Worm (Caenorhabditis elegans) whole organism, young adult: ENCODE measurements around the gene F12A10.1.

ENCODE experiments used
- B0019.2 ChIP-seq: fragments of 200-800 bp; sonication (Bioruptor generic); conservative IDR thresholded peaks from 2 replicates; pipeline ENCODE4 v1.3.6; 2022; ENCODE audit warnings: missing genetic modification reagents, missing genetic modification characterization, missing compliant biosample characterization
- D2030.7 ChIP-seq: fragments of 200-800 bp; sonication (Bioruptor generic); IDR thresholded peaks from 2 replicates; pipeline ENCODE4 v1.3.6; 2022; ENCODE audit warnings: missing genetic modification reagents, missing genetic modification characterization, missing compliant biosample characterization
- F10E7.11 ChIP-seq: sonication (generic microtip); optimal IDR thresholded peaks from 2 replicates; lab custom pipeline; 2017; ENCODE audit warnings: mild to moderate bottlenecking, missing genetic modification characterization, moderate library complexity, missing compliant biosample characterization
- F23B12.7 ChIP-seq: sonication (generic microtip); optimal IDR thresholded peaks from 2 replicates; lab custom pipeline; 2017; ENCODE audit warnings: missing genetic modification characterization, mild to moderate bottlenecking, missing compliant biosample characterization, antibody characterized with exemption, moderate library complexity; ENCODE audit not compliant: insufficient read depth
- F33H1.4 ChIP-seq: fragments of 200-800 bp; sonication (Bioruptor generic); IDR thresholded peaks from 2 replicates; pipeline ENCODE4 v1.3.6; 2022; ENCODE audit warnings: missing genetic modification reagents, missing genetic modification characterization, missing compliant biosample characterization
- F49E8.2 ChIP-seq: sonication (generic microtip); optimal IDR thresholded peaks from 3 replicates; lab custom pipeline; 2017; ENCODE audit warnings: missing genetic modification characterization, mild to moderate bottlenecking, missing compliant biosample characterization, antibody characterized with exemption, moderate library complexity; ENCODE audit not compliant: insufficient read depth
- F52B5.7 ChIP-seq: sonication (generic microtip); optimal IDR thresholded peaks from 2 replicates; lab custom pipeline; 2016; ENCODE audit warnings: mild to moderate bottlenecking, missing genetic modification characterization, missing compliant biosample characterization
- F57A8.1 ChIP-seq: fragments of 200-800 bp; sonication (Bioruptor generic); optimal IDR thresholded peaks from 2 replicates; lab custom pipeline; 2018; ENCODE audit warnings: mild to moderate bottlenecking, missing genetic modification characterization, moderate library complexity, missing compliant biosample characterization
- K12H6.12 ChIP-seq: fragments of 200-800 bp; sonication (Bioruptor generic); optimal IDR thresholded peaks from 2 replicates; lab custom pipeline; 2018; ENCODE audit warnings: mild to moderate bottlenecking, missing genetic modification characterization, missing compliant biosample characterization
- T26A5.8 ChIP-seq: sonication (generic microtip); optimal IDR thresholded peaks from 2 replicates; lab custom pipeline; 2016; ENCODE audit warnings: missing genetic modification characterization, missing compliant biosample characterization
- Y53F4B.3 ChIP-seq: fragments of 200-800 bp; sonication (Bioruptor generic); IDR thresholded peaks from 2 replicates; pipeline ENCODE4 v1.3.6; 2022; ENCODE audit warnings: missing genetic modification reagents, missing genetic modification characterization, missing compliant biosample characterization
- Y67H2A.10 ChIP-seq: fragments of 200-800 bp; sonication (Bioruptor generic); conservative IDR thresholded peaks from 2 replicates; pipeline ENCODE4 v1.3.6; 2022; ENCODE audit warnings: missing genetic modification reagents, missing genetic modification characterization, missing compliant biosample characterization
- ZK185.1 ChIP-seq: sonication (generic microtip); optimal IDR thresholded peaks from 2 replicates; lab custom pipeline; 2016; ENCODE audit warnings: mild to moderate bottlenecking, missing genetic modification characterization, missing compliant biosample characterization; ENCODE audit not compliant: poor library complexity, severe bottlenecking
- athp-1 ChIP-seq: sonication (generic microtip); optimal IDR thresholded peaks from 2 replicates; lab custom pipeline; 2017; ENCODE audit warnings: mild to moderate bottlenecking, missing genetic modification characterization, missing compliant biosample characterization
- attf-5 ChIP-seq: fragments of 200-800 bp; sonication (Bioruptor generic); optimal IDR thresholded peaks from 2 replicates; lab custom pipeline; 2018; ENCODE audit warnings: mild to moderate bottlenecking, missing genetic modification characterization, missing compliant biosample characterization
- bed-1 ChIP-seq: fragments of 200-800 bp; sonication (Bioruptor generic); IDR thresholded peaks from 2 replicates; pipeline ENCODE4 v1.3.6; 2022; ENCODE audit warnings: missing genetic modification reagents, missing genetic modification characterization, missing compliant biosample characterization
- cebp-2 ChIP-seq: fragments of 200-800 bp; sonication (Bioruptor generic); IDR thresholded peaks from 2 replicates; pipeline ENCODE4 v1.3.6; 2022; ENCODE audit warnings: missing genetic modification characterization, missing compliant biosample characterization
- ceh-91 ChIP-seq: fragments of 200-800 bp; sonication (Bioruptor generic); IDR thresholded peaks from 2 replicates; pipeline ENCODE4 v1.3.6; 2022; ENCODE audit warnings: missing genetic modification reagents, missing genetic modification characterization, missing compliant biosample characterization
- die-1 ChIP-seq: sonication (generic microtip); optimal IDR thresholded peaks from 2 replicates; lab custom pipeline; 2016; ENCODE audit warnings: missing genotype, mild to moderate bottlenecking, missing genetic modification characterization, missing compliant biosample characterization
- dox-1 ChIP-seq: fragments of 200-800 bp; sonication (Bioruptor generic); IDR thresholded peaks from 2 replicates; pipeline ENCODE4 v1.3.6; 2022; ENCODE audit warnings: missing genetic modification reagents, missing genetic modification characterization, missing compliant biosample characterization
- egl-44 ChIP-seq: fragments of 200-800 bp; sonication (Bioruptor generic); IDR thresholded peaks from 2 replicates; pipeline ENCODE4 v1.3.6; 2022; ENCODE audit warnings: missing genetic modification reagents, missing genetic modification characterization, missing compliant biosample characterization
- egrh-3 ChIP-seq: fragments of 200-800 bp; sonication (Bioruptor generic); IDR thresholded peaks from 2 replicates; pipeline ENCODE4 v1.3.6; 2022; ENCODE audit warnings: missing genetic modification reagents, missing genetic modification characterization, missing compliant biosample characterization
- ets-4 ChIP-seq: fragments of 200-800 bp; sonication (Bioruptor generic); optimal IDR thresholded peaks from 2 replicates; lab custom pipeline; 2018; ENCODE audit warnings: mild to moderate bottlenecking, missing genetic modification characterization, missing compliant biosample characterization
- hlh-12 ChIP-seq: sonication (generic microtip); optimal IDR thresholded peaks from 2 replicates; lab custom pipeline; 2016; ENCODE audit warnings: missing genetic modification characterization, missing compliant biosample characterization
- hsf-1 ChIP-seq: fragments of 200-800 bp; sonication (Bioruptor generic); IDR thresholded peaks from 2 replicates; pipeline ENCODE4 v1.3.6; 2022; ENCODE audit warnings: missing genetic modification reagents, missing genetic modification characterization, missing compliant biosample characterization
- lag-1 ChIP-seq: fragments of 200-800 bp; sonication (Bioruptor generic); IDR thresholded peaks from 2 replicates; pipeline ENCODE4 v1.3.6; 2022; ENCODE audit warnings: missing genetic modification reagents, missing genetic modification characterization, missing compliant biosample characterization
- let-526 ChIP-seq: fragments of 200-800 bp; sonication (Bioruptor generic); IDR thresholded peaks from 2 replicates; pipeline ENCODE4 v1.3.6; 2022; ENCODE audit warnings: missing genetic modification reagents, missing genetic modification characterization, missing compliant biosample characterization
- lin-26 ChIP-seq: fragments of 200-800 bp; sonication (Bioruptor generic); IDR thresholded peaks from 2 replicates; pipeline ENCODE4 v1.3.6; 2022; ENCODE audit warnings: missing genetic modification reagents, missing genetic modification characterization, missing compliant biosample characterization
- lir-1 ChIP-seq: fragments of 200-800 bp; sonication (Bioruptor generic); conservative IDR thresholded peaks from 2 replicates; pipeline ENCODE4 v1.3.6; 2022; ENCODE audit warnings: missing genetic modification reagents, missing genetic modification characterization, missing compliant biosample characterization
- lsl-1 ChIP-seq: fragments of 200-800 bp; sonication (Bioruptor generic); optimal IDR thresholded peaks from 2 replicates; lab custom pipeline; 2018; ENCODE audit warnings: mild to moderate bottlenecking, missing genetic modification characterization, moderate library complexity, missing compliant biosample characterization
- madf-6 ChIP-seq: fragments of 200-800 bp; sonication (Bioruptor generic); IDR thresholded peaks from 2 replicates; pipeline ENCODE4 v1.3.6; 2022; ENCODE audit warnings: missing genetic modification reagents, missing genetic modification characterization, missing compliant biosample characterization
- mes-4 ChIP-seq: sonication (generic microtip); optimal IDR thresholded peaks from 2 replicates; lab custom pipeline; 2016; ENCODE audit warnings: missing genotype, missing genetic modification characterization, missing compliant biosample characterization
- nfya-2 ChIP-seq: fragments of 200-800 bp; sonication (Bioruptor generic); IDR thresholded peaks from 2 replicates; pipeline ENCODE4 v1.3.6; 2022; ENCODE audit warnings: missing genetic modification reagents, missing genetic modification characterization, missing compliant biosample characterization
- nfyb-1 ChIP-seq: fragments of 200-800 bp; sonication (Bioruptor generic); IDR thresholded peaks from 2 replicates; pipeline ENCODE4 v1.3.6; 2022; ENCODE audit warnings: missing genetic modification reagents, missing genetic modification characterization, missing compliant biosample characterization
- nhr-120 ChIP-seq: fragments of 200-800 bp; sonication (Bioruptor generic); IDR thresholded peaks from 2 replicates; pipeline ENCODE4 v1.3.6; 2022; ENCODE audit warnings: missing genetic modification characterization, missing compliant biosample characterization
- rec-8 ChIP-seq, 2 experiments: sonication (generic microtip); optimal IDR thresholded peaks; 2 replicates each; lab custom pipeline; 2016; ENCODE audit warnings: mild to moderate bottlenecking in 2 of 2, missing genetic modification characterization in 2 of 2, missing genetic modification reagents in 2 of 2, missing genotype in 2 of 2, missing biosample characterization in 1 of 2, missing compliant biosample characterization in 1 of 2, moderate library complexity in 1 of 2
- repo-1 ChIP-seq: sonication (generic microtip); optimal IDR thresholded peaks from 2 replicates; lab custom pipeline; 2017; ENCODE audit warnings: mild to moderate bottlenecking, missing genetic modification characterization, missing compliant biosample characterization
- sdz-38 ChIP-seq: sonication (generic microtip); optimal IDR thresholded peaks from 2 replicates; lab custom pipeline; 2016; ENCODE audit warnings: missing genotype, missing genetic modification characterization, missing compliant biosample characterization
- sea-2 ChIP-seq: fragments of 200-800 bp; sonication (Bioruptor generic); IDR thresholded peaks from 2 replicates; pipeline ENCODE4 v1.3.6; 2022; ENCODE audit warnings: missing genetic modification characterization, missing compliant biosample characterization
- snpc-4 ChIP-seq, 5 experiments: fragments of 150-350 bp in 1 of 5; sonication (generic microtip) in 4 of 5; optimal IDR thresholded peaks; 2 replicates each; lab custom pipeline; 2014 to 2018; ENCODE audit warnings: missing genetic modification characterization in 5 of 5, missing biosample characterization in 3 of 5, antibody characterized with exemption in 2 of 5, mild to moderate bottlenecking in 2 of 5, missing compliant biosample characterization in 2 of 5, missing genotype in 2 of 5, moderate library complexity in 2 of 5, missing genetic modification reagents in 1 of 5
- somi-1 ChIP-seq: fragments of 200-800 bp; sonication (Bioruptor generic); optimal IDR thresholded peaks from 2 replicates; lab custom pipeline; 2018; ENCODE audit warnings: mild to moderate bottlenecking, missing genetic modification characterization, missing compliant biosample characterization
- tbx-9 ChIP-seq: sonication (generic microtip); optimal IDR thresholded peaks from 2 replicates; lab custom pipeline; 2016; ENCODE audit warnings: borderline replicate concordance, missing genetic modification characterization, inconsistent platforms, missing compliant biosample characterization
- ztf-26 ChIP-seq: sonication (generic microtip); optimal IDR thresholded peaks from 2 replicates; lab custom pipeline; 2017; ENCODE audit warnings: missing genetic modification characterization, missing compliant biosample characterization
- ztf-6 ChIP-seq: fragments of 200-800 bp; sonication (Bioruptor generic); IDR thresholded peaks from 2 replicates; pipeline ENCODE4 v1.3.6; 2022; ENCODE audit warnings: missing genetic modification reagents, missing genetic modification characterization, missing compliant biosample characterization

F12A10.1 gene

DNA sequence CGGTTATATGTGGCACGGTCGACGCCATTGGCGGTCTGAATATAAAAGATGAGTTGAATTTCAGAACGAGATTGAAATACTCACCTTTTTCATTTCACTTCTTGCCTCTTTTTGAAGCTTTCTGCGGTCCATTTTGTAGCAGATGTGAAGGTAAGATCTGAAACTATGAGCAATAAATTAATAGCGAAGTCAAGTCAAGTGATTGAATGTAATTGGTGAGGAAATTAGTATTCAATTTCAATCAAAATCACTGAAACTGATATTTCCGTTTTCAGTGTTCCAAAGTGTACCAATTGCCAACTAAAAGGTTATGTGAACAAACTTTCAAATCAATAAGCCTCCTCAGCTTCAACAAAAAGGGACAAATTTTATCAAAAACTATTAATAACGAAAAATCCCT lies 45.3 kb downstream of the F12A10.1 start, which contains the start of gene C17C3.24:
Gene C17C3.24 (minus strand): TSS at position 101 of the 400 bp plus-strand sequence.
- TF ChIP-seq K12H6.12 (tag; lab: Kevin White, UChicago) (no peak), egrh-3 (no peak), snpc-4 (GFP tag; optimal IDR thresholded peaks at IDR 0.05; lab: Kevin White, UChicago) (no peak), snpc-4 (tag; optimal IDR thresholded peaks at IDR 0.05; lab: Kevin White, UChicago) (no peak), lir-1 (GFP tag; lab: Robert Waterston, UW) (no peak), dox-1 (no peak), Y53F4B.3 (GFP tag; lab: Robert Waterston, UW) (no peak), madf-6 (GFP tag; lab: Robert Waterston, UW) (no peak), D2030.7 (no peak), F57A8.1 (GFP tag; lab: Kevin White, UChicago) (no peak), lag-1 (GFP tag; lab: Robert Waterston, UW) (no peak), let-526 (GFP tag; lab: Robert Waterston, UW) (no peak), bed-1 (GFP tag; lab: Robert Waterston, UW) (no peak), cebp-2 (GFP tag; lab: Robert Waterston, UW) (no peak), hlh-12 (tag; lab: Kevin White, UChicago) (no peak), T26A5.8 (tag; lab: Kevin White, UChicago) (no peak)

DNA sequence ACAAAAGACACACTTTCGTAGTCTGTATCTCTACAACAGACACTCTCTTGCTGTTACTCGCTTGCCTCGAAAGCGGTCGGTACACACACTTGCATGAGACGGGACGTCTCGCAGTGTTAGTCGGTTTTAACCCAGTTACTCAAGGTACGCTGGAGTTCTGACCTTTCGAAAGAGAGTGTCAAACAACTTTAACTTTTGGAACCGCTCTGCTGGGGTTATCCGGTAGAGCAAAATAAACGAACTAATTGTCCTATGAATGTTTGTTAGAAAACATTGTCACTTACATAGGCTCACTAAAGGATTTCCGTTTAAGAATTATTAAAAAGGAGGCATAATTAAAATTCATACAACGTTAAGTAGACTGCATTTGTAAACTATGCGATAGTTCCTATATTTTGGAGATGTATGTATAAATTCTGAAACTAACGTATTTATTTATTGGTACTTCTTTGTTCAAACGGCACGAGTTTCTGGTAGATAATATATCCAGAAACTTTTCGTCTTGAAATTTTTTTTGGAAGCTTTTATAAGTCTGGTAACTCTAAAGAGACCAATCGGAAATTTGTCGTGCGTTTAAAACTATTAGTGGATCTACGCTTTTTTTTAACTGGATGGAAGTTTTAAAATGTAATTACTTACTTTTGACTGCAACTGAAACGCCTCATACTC lies 47.3 kb downstream of the F12A10.1 start:
- TF ChIP-seq T26A5.8 (tag; lab: Kevin White, UChicago) (peak; percentile 40), ztf-6 (GFP tag; lab: Robert Waterston, UW) (0 out of 2 replicates have a peak, but pooled peaks have one; percentile 44), ztf-26 (tag; lab: Kevin White, UChicago) (peak; percentile 98), ZK185.1 (tag; lab: Kevin White, UChicago) (peak; percentile 98), F49E8.2 (tag; lab: Kevin White, UChicago) (peak; percentile 59), dox-1 (peak; percentile 97), attf-5 (GFP tag; lab: Kevin White, UChicago) (peak; percentile 87), tbx-9 (tag; lab: Kevin White, UChicago) (no peak), egl-44 (GFP tag; lab: Robert Waterston, UW) (peak; percentile 93), cebp-2 (GFP tag; lab: Robert Waterston, UW) (peak; percentile 83; the same call in 1 of the 2 replicates), somi-1 (GFP tag; lab: Kevin White, UChicago) (peak; percentile 94), hsf-1 (GFP tag; lab: Robert Waterston, UW) (peak; percentile 67), sdz-38 (peak; percentile 44), nfyb-1 (GFP tag; lab: Robert Waterston, UW) (peak; percentile 98), lin-26 (peak; percentile 91), B0019.2 (GFP tag; lab: Robert Waterston, UW) (no peak), repo-1 (peak; percentile 98), nhr-120 (GFP tag; lab: Robert Waterston, UW) (0 out of 2 replicates have a peak, but pooled peaks have one; percentile 35), sea-2 (GFP tag; lab: Robert Waterston, UW) (peak; percentile 77; the same call in 1 of the 2 replicates), F10E7.11 (tag; lab: Kevin White, UChicago) (peak; percentile 95), lsl-1 (GFP tag; lab: Kevin White, UChicago) (peak; percentile 55), lir-1 (GFP tag; lab: Robert Waterston, UW) (peak; percentile 89), Y67H2A.10 (peak; percentile 73), nfya-2 (GFP tag; lab: Robert Waterston, UW) (0 out of 2 replicates have a peak, but pooled peaks have one; percentile 55), F33H1.4 (GFP tag; lab: Robert Waterston, UW) (peak; percentile 64), F23B12.7 (tag; lab: Kevin White, UChicago) (peak; percentile 93), D2030.7 (peak; percentile 78), F57A8.1 (GFP tag; lab: Kevin White, UChicago) (peak; percentile 78), rec-8 (tag; optimal IDR thresholded peaks at IDR 0.05; lab: Kevin White, UChicago) (peak; percentile 69 to 72), ceh-91 (peak; percentile 48; the same call in 1 of the 2 replicates), athp-1 (tag; lab: Kevin White, UChicago) (peak; percentile 94), ets-4 (peak; percentile 89), die-1 (peak; percentile 64), mes-4 (tag; lab: Kevin White, UChicago) (peak; percentile 55), F52B5.7 (peak; percentile 96)
